Worm (Caenorhabditis elegans) whole organism, L4 larva: ENCODE measurements around the gene F33C8.4.

Source experiments
- F26F4.8 ChIP-seq: fragments of 200-800 bp; sonication (Bioruptor generic); conservative IDR thresholded peaks from 2 replicates; pipeline ENCODE4 v1.3.6; 2022; ENCODE audit warnings: missing genetic modification characterization, missing compliant biosample characterization
- F49E8.2 ChIP-seq: sonication (generic microtip); optimal IDR thresholded peaks from 2 replicates; lab custom pipeline; 2016; ENCODE audit warnings: missing compliant biosample characterization, mild to moderate bottlenecking, missing genetic modification characterization, borderline replicate concordance
- R02D3.7 ChIP-seq: fragments of 150-350 bp; sonication (generic microtip); optimal IDR thresholded peaks from 3 replicates; lab custom pipeline; 2014; ENCODE audit warnings: missing biosample characterization, missing genetic modification characterization
- Y48G9A.11 ChIP-seq: fragments of 200-800 bp; sonication (Bioruptor generic); IDR thresholded peaks from 2 replicates; pipeline ENCODE4 v1.3.6; 2022; ENCODE audit warnings: missing genetic modification reagents, missing genetic modification characterization, missing compliant biosample characterization
- Y75B8A.6 ChIP-seq: fragments of 200-800 bp; sonication (Bioruptor generic); IDR thresholded peaks from 2 replicates; pipeline ENCODE4 v1.3.6; 2022; ENCODE audit warnings: missing genetic modification reagents, missing genetic modification characterization, missing compliant biosample characterization
- ZK337.2 ChIP-seq: fragments of 200-800 bp; sonication (Bioruptor generic); IDR thresholded peaks from 2 replicates; pipeline ENCODE4 v1.3.6; 2022; ENCODE audit warnings: missing genetic modification reagents, missing genetic modification characterization, missing compliant biosample characterization
- aha-1 ChIP-seq: fragments of 150-350 bp; peaks from one replicate; lab custom pipeline; 2014; ENCODE audit warnings: missing biosample characterization, missing genetic modification characterization
- aly-2 ChIP-seq: sonication (generic microtip); optimal IDR thresholded peaks from 2 replicates; lab custom pipeline; 2018; ENCODE audit warnings: missing biosample characterization, missing genetic modification characterization
- arid-1 ChIP-seq: fragments of 200-800 bp; sonication (Bioruptor generic); conservative IDR thresholded peaks from 2 replicates; pipeline ENCODE4 v1.3.6; 2022; ENCODE audit warnings: missing genetic modification reagents, missing genetic modification characterization, missing compliant biosample characterization
- ceh-20 ChIP-seq: fragments of 200-800 bp; sonication (Bioruptor generic); IDR thresholded peaks from 2 replicates; pipeline ENCODE4 v1.3.6; 2022; ENCODE audit warnings: missing genetic modification reagents, missing genetic modification characterization, missing compliant biosample characterization
- ceh-44 ChIP-seq: fragments of 200-800 bp; sonication (Bioruptor generic); IDR thresholded peaks from 2 replicates; pipeline ENCODE4 v1.3.6; 2022; ENCODE audit warnings: missing genetic modification reagents, missing genetic modification characterization, missing compliant biosample characterization
- ceh-82 ChIP-seq: sonication (generic microtip); optimal IDR thresholded peaks from 2 replicates; lab custom pipeline; 2017; ENCODE audit warnings: missing biosample characterization, missing genetic modification characterization
- ces-1 ChIP-seq: fragments of 150-350 bp; sonication (generic microtip); optimal IDR thresholded peaks from 4 replicates; lab custom pipeline; 2014; ENCODE audit warnings: missing biosample characterization, missing genetic modification reagents, missing genetic modification characterization
- cey-2 ChIP-seq: sonication (generic microtip); optimal IDR thresholded peaks from 3 replicates; lab custom pipeline; 2017; ENCODE audit warnings: missing genetic modification characterization, mild to moderate bottlenecking, missing compliant biosample characterization, antibody characterized with exemption, borderline replicate concordance; ENCODE audit not compliant: insufficient read depth
- ctbp-1 ChIP-seq: fragments of 200-800 bp; sonication (Bioruptor generic); IDR thresholded peaks from 2 replicates; pipeline ENCODE4 v1.3.6; 2022; ENCODE audit warnings: missing genetic modification reagents, missing genetic modification characterization, missing compliant biosample characterization
- daf-16 ChIP-seq, 3 experiments: sonication (generic microtip); optimal IDR thresholded peaks; 2 replicates each; lab custom pipeline; 2016 to 2017; ENCODE audit warnings: missing genetic modification characterization in 3 of 3, missing genetic modification reagents in 3 of 3, mild to moderate bottlenecking in 2 of 3, missing compliant biosample characterization in 2 of 3, missing biosample characterization in 1 of 3, moderate library complexity in 1 of 3
- dmd-6 ChIP-seq: fragments of 200-800 bp; sonication (Bioruptor generic); IDR thresholded peaks from 2 replicates; pipeline ENCODE4 v1.3.6; 2022; ENCODE audit warnings: missing genetic modification reagents, missing genetic modification characterization, missing compliant biosample characterization
- egl-43 ChIP-seq: fragments of 200-800 bp; sonication (Bioruptor generic); IDR thresholded peaks from 2 replicates; pipeline ENCODE4 v1.3.6; 2022; ENCODE audit warnings: missing genetic modification reagents, missing genetic modification characterization, missing compliant biosample characterization
- fkh-10 ChIP-seq: fragments of 150-350 bp; optimal IDR thresholded peaks from 2 replicates; lab custom pipeline; 2014; ENCODE audit warnings: missing biosample characterization, missing genetic modification reagents, missing genetic modification characterization
- hlh-11 ChIP-seq: fragments of 200-800 bp; sonication (Bioruptor generic); optimal IDR thresholded peaks from 2 replicates; lab custom pipeline; 2018; ENCODE audit warnings: mild to moderate bottlenecking, missing genetic modification characterization, missing compliant biosample characterization
- hlh-30 ChIP-seq: sonication (generic microtip); optimal IDR thresholded peaks from 2 replicates; lab custom pipeline; 2017; ENCODE audit warnings: antibody characterized with exemption, mild to moderate bottlenecking, missing genetic modification characterization, missing compliant biosample characterization; ENCODE audit not compliant: insufficient read depth
- jun-1 ChIP-seq: fragments of 150-350 bp; optimal IDR thresholded peaks from 2 replicates; lab custom pipeline; 2014; ENCODE audit warnings: missing biosample characterization, missing genetic modification reagents, missing genetic modification characterization
- lim-7 ChIP-seq: fragments of 200-800 bp; sonication (Bioruptor generic); IDR thresholded peaks from 2 replicates; pipeline ENCODE4 v1.3.6; 2022; ENCODE audit warnings: missing genetic modification characterization, missing compliant biosample characterization
- madf-5 ChIP-seq, 2 experiments: fragments of 200-800 bp; sonication (Bioruptor generic); IDR thresholded peaks; 2 replicates each; pipeline ENCODE4 v1.3.6; 2022; ENCODE audit warnings: missing compliant biosample characterization in 2 of 2, missing genetic modification characterization in 2 of 2
- mdl-1 ChIP-seq, 2 experiments: fragments of 150-350 bp in 1 of 2; sonication (generic microtip) in 1 of 2; optimal IDR thresholded peaks; 2 replicates each; lab custom pipeline; 2014 to 2017; ENCODE audit warnings: missing biosample characterization in 2 of 2, missing genetic modification characterization in 2 of 2
- nhr-102 ChIP-seq: sonication (generic microtip); optimal IDR thresholded peaks from 2 replicates; lab custom pipeline; 2016; ENCODE audit warnings: mild to moderate bottlenecking, missing genetic modification characterization, moderate library complexity, missing compliant biosample characterization
- nhr-111 ChIP-seq: fragments of 200-800 bp; sonication (Bioruptor generic); optimal IDR thresholded peaks from 2 replicates; lab custom pipeline; 2018; ENCODE audit warnings: mild to moderate bottlenecking, missing genetic modification characterization, missing compliant biosample characterization
- nhr-42 ChIP-seq: fragments of 200-800 bp; sonication (Bioruptor generic); IDR thresholded peaks from 2 replicates; pipeline ENCODE4 v1.3.6; 2022; ENCODE audit warnings: missing genetic modification characterization, missing compliant biosample characterization
- nhr-48 ChIP-seq: sonication (generic microtip); optimal IDR thresholded peaks from 2 replicates; lab custom pipeline; 2016; ENCODE audit warnings: mild to moderate bottlenecking, missing genetic modification characterization, missing compliant biosample characterization
- php-3 ChIP-seq: fragments of 200-800 bp; sonication (Bioruptor generic); IDR thresholded peaks from 2 replicates; pipeline ENCODE4 v1.3.6; 2022; ENCODE audit warnings: missing genetic modification reagents, missing genetic modification characterization, missing compliant biosample characterization
- pqm-1 ChIP-seq: sonication (generic microtip); optimal IDR thresholded peaks from 2 replicates; lab custom pipeline; 2017; ENCODE audit warnings: missing biosample characterization, missing genetic modification characterization
- sdz-12 ChIP-seq: fragments of 200-800 bp; sonication (Bioruptor generic); optimal IDR thresholded peaks from 2 replicates; lab custom pipeline; 2018; ENCODE audit warnings: mild to moderate bottlenecking, missing genetic modification characterization, missing compliant biosample characterization
- set-16 ChIP-seq: fragments of 200-800 bp; sonication (Bioruptor generic); IDR thresholded peaks from 2 replicates; pipeline ENCODE4 v1.3.6; 2022; ENCODE audit warnings: missing genetic modification reagents, missing genetic modification characterization, missing compliant biosample characterization
- spr-1 ChIP-seq: sonication (generic microtip); optimal IDR thresholded peaks from 2 replicates; lab custom pipeline; 2016; ENCODE audit warnings: mild to moderate bottlenecking, missing genetic modification characterization, missing compliant biosample characterization
- tra-1 ChIP-seq: fragments of 200-800 bp; sonication (Bioruptor generic); IDR thresholded peaks from 2 replicates; pipeline ENCODE4 v1.3.6; 2022; ENCODE audit warnings: missing genetic modification reagents, missing genetic modification characterization, missing compliant biosample characterization
- unc-62 ChIP-seq, 3 experiments: fragments of 150-350 bp in 1 of 3; sonication (generic microtip); optimal IDR thresholded peaks in 2 of 3; peaks in 1 of 3; 1 replicate in 1 of 3; 2 replicates in 2 of 3; lab custom pipeline; 2014 to 2017; ENCODE audit warnings: missing biosample characterization in 3 of 3, missing genetic modification characterization in 3 of 3, missing genetic modification reagents in 3 of 3, missing genotype in 1 of 3
- vab-7 ChIP-seq: fragments of 200-800 bp; sonication (Bioruptor generic); IDR thresholded peaks from 2 replicates; pipeline ENCODE4 v1.3.6; 2022; ENCODE audit warnings: missing genetic modification reagents, missing genetic modification characterization, missing compliant biosample characterization
- zag-1 ChIP-seq: fragments of 150-350 bp; optimal IDR thresholded peaks from 2 replicates; lab custom pipeline; 2014; ENCODE audit warnings: missing biosample characterization, missing genetic modification characterization
- zip-11 ChIP-seq: fragments of 200-800 bp; sonication (Bioruptor generic); IDR thresholded peaks from 2 replicates; pipeline ENCODE4 v1.3.6; 2022; ENCODE audit warnings: missing genetic modification characterization, missing compliant biosample characterization
- ztf-11 ChIP-seq: fragments of 150-350 bp; optimal IDR thresholded peaks from 2 replicates; lab custom pipeline; 2014; ENCODE audit warnings: missing biosample characterization, missing genetic modification characterization

F33C8.4 gene

ce11 chrX:14771682-14772081 lies 39.6 kb downstream of the F33C8.4 start, which contains the start of gene Y16B4A.2 (continued):
- TF ChIP-seq jun-1 (tag; lab: Kevin White, UChicago) = no peak
- TF ChIP-seq ceh-44 (GFP tag; lab: Robert Waterston, UW) = no peak
- no peak for TF ChIP-seq hlh-30 (tag; lab: Kevin White, UChicago)
- no peak for TF ChIP-seq zip-11 (GFP tag; lab: Robert Waterston, UW)
- no peak for TF ChIP-seq F49E8.2 (tag; lab: Kevin White, UChicago)
- no peak for TF ChIP-seq Y75B8A.6 (GFP tag; lab: Robert Waterston, UW)
- TF ChIP-seq pqm-1 (tag; lab: Kevin White, UChicago) = peak; percentile 46
- TF ChIP-seq aha-1 (tag; lab: Kevin White, UChicago) = no peak
- TF ChIP-seq nhr-102 = no peak
- no peak for TF ChIP-seq F26F4.8 (GFP tag; lab: Robert Waterston, UW)
- no peak for TF ChIP-seq madf-5 (GFP tag; IDR thresholded peaks at IDR 0.05; lab: Robert Waterston, UW)
- no peak for TF ChIP-seq ztf-11 (tag; lab: Kevin White, UChicago)
- no peak for TF ChIP-seq nhr-42 (GFP tag; lab: Robert Waterston, UW)
- no peak for TF ChIP-seq cey-2
- peak; percentile 39; the same call in 1 of the 2 replicates for TF ChIP-seq dmd-6 (GFP tag; lab: Robert Waterston, UW)
- no peak for TF ChIP-seq aly-2 (tag; lab: Kevin White, UChicago)

DNA sequence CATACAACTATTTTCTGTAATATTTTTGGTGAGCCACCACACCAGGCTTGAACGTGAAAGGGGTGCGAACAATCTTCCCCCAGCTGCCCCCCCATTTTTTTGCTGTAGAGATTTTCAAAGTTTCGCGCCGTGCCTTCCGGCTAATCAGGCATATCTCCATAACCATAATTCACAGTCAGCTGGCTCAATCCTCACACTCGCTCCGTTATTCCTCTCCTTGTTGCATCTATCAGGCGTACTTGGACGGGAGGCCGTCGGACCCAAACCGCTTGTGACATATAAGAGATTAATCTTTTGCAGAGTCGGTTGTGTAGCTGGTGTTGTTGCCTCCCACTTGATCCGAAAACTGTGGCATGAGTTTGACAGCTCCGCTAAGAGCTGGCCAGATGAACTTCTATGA lies 41.2 kb downstream of the F33C8.4 start, which contains the start of gene unc-3:
Gene unc-3, plus strand, starts transcription at position 301 of the 400 bp plus-strand sequence.
- 0 out of 2 replicates have a peak, but pooled peaks have one; percentile 10 for TF ChIP-seq php-3 (GFP tag; lab: Robert Waterston, UW)
- TF ChIP-seq ceh-82 (tag; lab: Kevin White, UChicago) = no peak
- no peak for TF ChIP-seq spr-1
- TF ChIP-seq, all 104 proteins: peak for 1

DNA sequence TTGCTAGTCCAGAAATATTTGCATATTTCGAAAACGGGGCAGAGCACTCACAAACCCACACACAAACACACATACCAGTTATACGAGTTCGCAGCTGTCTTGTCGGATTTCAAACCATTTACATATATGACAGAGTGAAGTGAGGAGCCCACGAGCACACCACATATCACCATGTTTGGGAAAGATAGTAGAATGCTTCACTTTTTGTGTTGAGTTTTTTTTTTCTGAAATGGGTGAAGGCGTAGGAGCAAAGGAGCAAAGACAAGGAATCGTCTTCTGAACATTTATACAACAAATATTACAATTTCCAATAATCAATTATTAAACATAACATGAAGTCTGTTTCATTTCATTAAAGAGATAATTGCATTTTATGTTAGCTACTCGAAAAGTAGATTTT lies 43.1 kb downstream of the F33C8.4 start:
- no peak for TF ChIP-seq jun-1 (tag; lab: Kevin White, UChicago)
- peak in 1 of 2 experiments; percentile 93 for TF ChIP-seq unc-62 (GFP tag; optimal IDR thresholded peaks at IDR 0.05 in 1 of 2; lab: Kevin White, UChicago)
- no peak for TF ChIP-seq unc-62 (tag; optimal IDR thresholded peaks at IDR 0.05; lab: Kevin White, UChicago)

DNA sequence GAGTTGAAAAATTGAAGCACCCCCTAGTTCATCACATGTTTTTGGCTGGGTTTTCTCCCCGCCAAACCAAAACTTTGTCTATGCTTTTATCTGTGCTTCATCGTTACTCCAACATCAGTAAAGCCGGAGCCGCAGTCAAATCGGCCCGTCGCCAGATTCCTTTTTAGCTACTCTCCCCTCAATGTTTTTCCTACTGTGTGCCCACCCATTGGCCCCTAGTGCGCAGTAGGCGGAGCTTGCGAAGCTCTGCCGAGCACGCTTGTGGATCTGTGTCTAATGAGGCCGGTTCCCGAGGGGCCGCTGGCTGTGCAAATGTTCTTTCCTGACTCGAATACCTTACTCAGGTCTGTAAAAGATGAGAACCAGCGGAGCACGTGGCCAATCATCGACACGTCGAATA lies 44.2 kb downstream of the F33C8.4 start:
- TF ChIP-seq ctbp-1 (GFP tag; lab: Robert Waterston, UW) (0 out of 2 replicates have a peak, but pooled peaks have one; percentile 13), set-16 (peak; percentile 54; the same call in 1 of the 2 replicates), vab-7 (GFP tag; lab: Robert Waterston, UW) (peak; percentile 41; the same call in 1 of the 2 replicates), aly-2 (tag; lab: Kevin White, UChicago) (no peak), ceh-20 (GFP tag; lab: Robert Waterston, UW) (peak; percentile 39; the same call in 1 of the 2 replicates), tra-1 (GFP tag; lab: Robert Waterston, UW) (no peak), zag-1 (tag; lab: Kevin White, UChicago) (no peak), fkh-10 (GFP tag; lab: Kevin White, UChicago) (no peak), unc-62 (GFP tag; optimal IDR thresholded peaks at IDR 0.05 in 1 of 2; lab: Kevin White, UChicago) (peak in 1 of 2 experiments; percentile 15), unc-62 (tag; optimal IDR thresholded peaks at IDR 0.05; lab: Kevin White, UChicago) (no peak), egl-43 (GFP tag; lab: Robert Waterston, UW) (0 out of 2 replicates have a peak, but pooled peaks have one; percentile 15)

DNA sequence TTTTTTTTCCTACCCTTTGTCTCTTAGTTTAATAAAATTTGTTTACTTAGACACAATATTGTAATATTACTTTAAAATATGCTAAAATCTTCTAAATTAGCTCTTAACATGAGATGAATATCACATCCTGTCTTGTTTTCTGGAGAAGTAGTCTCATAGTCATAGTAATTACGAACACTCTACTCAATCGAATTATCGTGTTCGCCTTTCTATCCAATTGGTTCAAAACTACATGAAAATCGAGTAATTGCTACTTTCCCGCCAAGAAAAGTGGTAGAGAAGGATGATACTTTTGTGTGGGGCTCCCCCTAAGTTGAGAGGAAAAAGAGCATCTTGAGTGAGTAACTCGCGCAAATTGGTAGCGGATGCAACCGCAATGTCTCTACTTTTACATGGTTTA lies 46.0 kb downstream of the F33C8.4 start:
- TF ChIP-seq mdl-1 (tag; optimal IDR thresholded peaks at IDR 0.05; lab: Kevin White, UChicago) (no peak), sdz-12 (no peak), lim-7 (GFP tag; lab: Robert Waterston, UW) (no peak), spr-1 (no peak), R02D3.7 (tag; lab: Kevin White, UChicago) (no peak), Y48G9A.11 (GFP tag; lab: Robert Waterston, UW) (no peak), F26F4.8 (GFP tag; lab: Robert Waterston, UW) (no peak), hlh-11 (tag; lab: Kevin White, UChicago) (no peak), ces-1 (no peak), ztf-11 (tag; lab: Kevin White, UChicago) (no peak), arid-1 (no peak), nhr-111 (GFP tag; lab: Kevin White, UChicago) (no peak), daf-16 (GFP tag; optimal IDR thresholded peaks at IDR 0.05; lab: Kevin White, UChicago) (no peak), daf-16 (tag; optimal IDR thresholded peaks at IDR 0.05; lab: Kevin White, UChicago) (no peak), ZK337.2 (GFP tag; lab: Robert Waterston, UW) (no peak), nhr-48 (tag; lab: Kevin White, UChicago) (no peak)
